Worm (Caenorhabditis elegans) whole organism, L1 larva: ENCODE data around the gene D1086.5.
A peak's percentile ranks its signal among the peaks of the same experiment; 100 is the strongest.

Experiments used
- C34B4.2 ChIP-seq: sonication (generic microtip); optimal IDR thresholded peaks from 2 replicates; lab custom pipeline; 2017; ENCODE audit warnings: mild to moderate bottlenecking, missing genetic modification characterization, missing compliant biosample characterization
- Y116A8C.19 ChIP-seq: sonication (generic microtip); optimal IDR thresholded peaks from 2 replicates; lab custom pipeline; 2016; ENCODE audit warnings: missing compliant biosample characterization, missing genetic modification characterization, borderline replicate concordance
- aha-1 ChIP-seq: fragments of 150-350 bp; optimal IDR thresholded peaks from 2 replicates; lab custom pipeline; 2014; ENCODE audit warnings: missing biosample characterization, missing genetic modification characterization
- ama-1 ChIP-seq: fragments of 150-350 bp; optimal IDR thresholded peaks from 2 replicates; lab custom pipeline; 2014
- blmp-1 ChIP-seq: fragments of 150-350 bp; optimal IDR thresholded peaks from 2 replicates; lab custom pipeline; 2014; ENCODE audit warnings: missing biosample characterization, missing genetic modification characterization
- ceh-63 ChIP-seq: fragments of 200-800 bp; sonication (Bioruptor generic); optimal IDR thresholded peaks from 2 replicates; lab custom pipeline; 2018; ENCODE audit warnings: mild to moderate bottlenecking, missing genetic modification characterization, missing compliant biosample characterization
- ceh-8 ChIP-seq: fragments of 200-800 bp; sonication (Bioruptor generic); optimal IDR thresholded peaks from 2 replicates; lab custom pipeline; 2018; ENCODE audit warnings: mild to moderate bottlenecking, missing genetic modification characterization, moderate library complexity, missing compliant biosample characterization
- ceh-82 ChIP-seq, 3 experiments: fragments of 150-350 bp in 1 of 3; sonication (generic microtip) in 2 of 3; optimal IDR thresholded peaks; 2 replicates each; lab custom pipeline; 2014 to 2017; ENCODE audit warnings: missing biosample characterization in 3 of 3, missing genetic modification characterization in 3 of 3
- ceh-88 ChIP-seq: fragments of 200-800 bp; sonication (Bioruptor generic); IDR thresholded peaks from 2 replicates; pipeline ENCODE4 v1.3.6; 2022; ENCODE audit warnings: missing genetic modification characterization, missing compliant biosample characterization
- dsc-1 ChIP-seq: sonication (generic microtip); optimal IDR thresholded peaks from 2 replicates; lab custom pipeline; 2016; ENCODE audit warnings: mild to moderate bottlenecking, missing genetic modification characterization, missing compliant biosample characterization
- egl-13 ChIP-seq: sonication (generic microtip); optimal IDR thresholded peaks from 2 replicates; lab custom pipeline; 2016; ENCODE audit warnings: missing genotype, missing genetic modification reagents, missing genetic modification characterization, missing compliant biosample characterization
- elt-3 ChIP-seq, 6 experiments: fragments of 150-350 bp in 1 of 6; sonication (generic microtip); optimal IDR thresholded peaks; 2 replicates each; lab custom pipeline; 2017 to 2018; ENCODE audit warnings: missing biosample characterization in 6 of 6, missing genetic modification characterization in 6 of 6, inconsistent platforms in 1 of 6
- ets-5 ChIP-seq: fragments of 200-800 bp; sonication (Bioruptor generic); IDR thresholded peaks from 2 replicates; pipeline ENCODE4 v1.3.6; 2022; ENCODE audit warnings: missing genetic modification characterization, missing compliant biosample characterization
- fkh-10 ChIP-seq: sonication (generic microtip); optimal IDR thresholded peaks from 2 replicates; lab custom pipeline; 2017; ENCODE audit warnings: missing biosample characterization, missing genetic modification reagents, missing genetic modification characterization
- fkh-4 ChIP-seq: sonication (generic microtip); optimal IDR thresholded peaks from 2 replicates; lab custom pipeline; 2016; ENCODE audit warnings: missing compliant biosample characterization, missing genetic modification characterization, borderline replicate concordance
- fkh-8 ChIP-seq: sonication (generic microtip); optimal IDR thresholded peaks from 2 replicates; lab custom pipeline; 2016; ENCODE audit warnings: mild to moderate bottlenecking, missing genetic modification characterization, missing compliant biosample characterization
- hlh-4 ChIP-seq: sonication (generic microtip); optimal IDR thresholded peaks from 2 replicates; lab custom pipeline; 2016; ENCODE audit warnings: mild to moderate bottlenecking, missing genetic modification characterization, missing compliant biosample characterization
- irx-1 ChIP-seq: sonication (generic microtip); optimal IDR thresholded peaks from 2 replicates; lab custom pipeline; 2016; ENCODE audit warnings: missing genetic modification characterization, missing compliant biosample characterization
- jun-1 ChIP-seq: fragments of 150-350 bp; optimal IDR thresholded peaks from 2 replicates; lab custom pipeline; 2014; ENCODE audit warnings: missing biosample characterization, missing genetic modification reagents, missing genetic modification characterization
- lin-14 ChIP-seq: fragments of 200-800 bp; sonication (Bioruptor generic); optimal IDR thresholded peaks from 2 replicates; lab custom pipeline; 2018; ENCODE audit warnings: mild to moderate bottlenecking, missing genetic modification characterization, moderate library complexity, missing compliant biosample characterization
- lin-35 ChIP-seq, 2 experiments: fragments of 150-350 bp; optimal IDR thresholded peaks; 2 replicates each; lab custom pipeline; 2014; ENCODE audit warnings: missing biosample characterization in 2 of 2, missing genetic modification characterization in 2 of 2, missing genetic modification reagents in 2 of 2
- lin-39 ChIP-seq: fragments of 150-350 bp; optimal IDR thresholded peaks from 2 replicates; lab custom pipeline; 2014; ENCODE audit warnings: missing biosample characterization, missing genetic modification reagents, missing genetic modification characterization
- nhr-12 ChIP-seq: sonication (generic microtip); optimal IDR thresholded peaks from 2 replicates; lab custom pipeline; 2017; ENCODE audit warnings: missing biosample characterization, missing genetic modification characterization
- nhr-20 ChIP-seq: sonication (generic microtip); optimal IDR thresholded peaks from 2 replicates; lab custom pipeline; 2016; ENCODE audit warnings: mild to moderate bottlenecking, missing genetic modification characterization, missing compliant biosample characterization
- nhr-237 ChIP-seq: fragments of 150-350 bp; optimal IDR thresholded peaks from 2 replicates; lab custom pipeline; 2014; ENCODE audit warnings: missing biosample characterization, missing genetic modification characterization
- nhr-28 ChIP-seq: fragments of 150-350 bp; optimal IDR thresholded peaks from 2 replicates; lab custom pipeline; 2014; ENCODE audit warnings: missing biosample characterization, missing genetic modification characterization
- nhr-71 ChIP-seq: sonication (generic microtip); optimal IDR thresholded peaks from 2 replicates; lab custom pipeline; 2016; ENCODE audit warnings: mild to moderate bottlenecking, missing genetic modification characterization, moderate library complexity, missing compliant biosample characterization
- nhr-77 ChIP-seq: fragments of 150-350 bp; optimal IDR thresholded peaks from 2 replicates; lab custom pipeline; 2014; ENCODE audit warnings: missing biosample characterization, missing genetic modification characterization
- nhr-84 ChIP-seq: sonication (generic microtip); optimal IDR thresholded peaks from 2 replicates; lab custom pipeline; 2017; ENCODE audit warnings: missing biosample characterization, missing genetic modification characterization
- pax-3 ChIP-seq: fragments of 200-800 bp; sonication (Bioruptor generic); optimal IDR thresholded peaks from 2 replicates; lab custom pipeline; 2018; ENCODE audit warnings: mild to moderate bottlenecking, missing genetic modification characterization, moderate library complexity, missing compliant biosample characterization
- pqm-1 ChIP-seq: sonication (generic microtip); optimal IDR thresholded peaks from 3 replicates; lab custom pipeline; 2017; ENCODE audit warnings: missing biosample characterization, missing genetic modification characterization
- rnt-1 ChIP-seq: sonication (generic microtip); optimal IDR thresholded peaks from 2 replicates; lab custom pipeline; 2016; ENCODE audit warnings: mild to moderate bottlenecking, missing genetic modification characterization, moderate library complexity, missing compliant biosample characterization
- skn-1 ChIP-seq: fragments of 150-350 bp; optimal IDR thresholded peaks from 2 replicates; lab custom pipeline; 2014; ENCODE audit warnings: missing biosample characterization, missing genetic modification characterization
- sptf-1 ChIP-seq: fragments of 150-350 bp; optimal IDR thresholded peaks from 2 replicates; lab custom pipeline; 2014; ENCODE audit warnings: missing biosample characterization, missing genetic modification characterization
- swsn-7 ChIP-seq: sonication (generic microtip); optimal IDR thresholded peaks from 2 replicates; lab custom pipeline; 2016; ENCODE audit warnings: missing genetic modification characterization, missing compliant biosample characterization
- tbx-2 ChIP-seq: sonication (generic microtip); optimal IDR thresholded peaks from 2 replicates; lab custom pipeline; 2016; ENCODE audit warnings: missing genetic modification characterization, missing compliant biosample characterization
- unc-62 ChIP-seq: fragments of 150-350 bp; optimal IDR thresholded peaks from 2 replicates; lab custom pipeline; 2014; ENCODE audit warnings: missing biosample characterization, missing genetic modification reagents, missing genetic modification characterization
- vab-15 ChIP-seq: sonication (generic microtip); optimal IDR thresholded peaks from 2 replicates; lab custom pipeline; 2017; ENCODE audit warnings: missing genotype, mild to moderate bottlenecking, missing genetic modification characterization, missing compliant biosample characterization
- ztf-11 ChIP-seq, 2 experiments: sonication (generic microtip); optimal IDR thresholded peaks; 2 replicates each; lab custom pipeline; 2016 to 2017; ENCODE audit warnings: missing genetic modification characterization in 2 of 2, missing biosample characterization in 1 of 2, missing compliant biosample characterization in 1 of 2

Gene D1086.5

ce11 chrV:14126341-14126924 is 36.3 kb upstream of the D1086.5 start:
- peak; percentile 57 for TF ChIP-seq lin-14 (GFP tag; lab: Kevin White, UChicago)
- TF ChIP-seq ama-1 (lab: Kevin White, UChicago) = no peak
- TF ChIP-seq C34B4.2 = no peak
- TF ChIP-seq ceh-82 (tag; optimal IDR thresholded peaks at IDR 0.05; lab: Kevin White, UChicago) = peak in 1 of 3 experiments; percentile 27
- TF ChIP-seq hlh-4 (tag; lab: Kevin White, UChicago) = no peak
- TF ChIP-seq lin-39 (tag; lab: Kevin White, UChicago) = no peak
- TF ChIP-seq fkh-10 (GFP tag; lab: Kevin White, UChicago) = peak; percentile 3
- TF ChIP-seq elt-3 (tag; optimal IDR thresholded peaks at IDR 0.05; lab: Kevin White, UChicago) = no peak
- TF ChIP-seq, all 84 proteins: peak for 3

DNA sequence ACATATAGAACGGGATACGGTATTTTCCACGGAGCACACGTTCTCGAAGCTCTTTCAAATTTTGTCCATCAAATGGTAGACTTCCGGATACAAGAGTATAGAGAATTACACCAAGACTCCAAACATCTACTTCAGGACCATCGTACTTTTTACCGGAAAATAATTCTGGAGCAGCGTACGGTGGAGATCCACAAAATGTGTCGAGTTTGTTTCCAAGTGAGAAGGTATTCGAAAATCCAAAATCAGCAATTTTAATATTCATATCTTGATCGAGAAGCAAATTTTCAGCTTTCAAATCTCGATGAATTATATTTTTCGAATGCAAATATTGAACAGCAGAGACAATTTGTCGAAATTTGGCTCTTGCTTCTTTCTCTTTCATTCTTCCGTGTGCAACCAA is 33.0 kb upstream of the D1086.5 start:
- no peak for TF ChIP-seq ztf-11 (tag; optimal IDR thresholded peaks at IDR 0.05; lab: Kevin White, UChicago)
- no peak for TF ChIP-seq irx-1
- no peak for TF ChIP-seq tbx-2 (tag; lab: Kevin White, UChicago)
- TF ChIP-seq vab-15 (tag; lab: Kevin White, UChicago) = no peak
- no peak for TF ChIP-seq ceh-88 (GFP tag; lab: Robert Waterston, UW)
- TF ChIP-seq nhr-20 (tag; lab: Kevin White, UChicago) = no peak
- TF ChIP-seq swsn-7 = no peak
- no peak for TF ChIP-seq nhr-77 (tag; lab: Kevin White, UChicago)
- no peak for TF ChIP-seq sptf-1 (tag; lab: Kevin White, UChicago)
- TF ChIP-seq ceh-8 (GFP tag; lab: Kevin White, UChicago) = no peak
- TF ChIP-seq, all 84 proteins: peak for 0

DNA sequence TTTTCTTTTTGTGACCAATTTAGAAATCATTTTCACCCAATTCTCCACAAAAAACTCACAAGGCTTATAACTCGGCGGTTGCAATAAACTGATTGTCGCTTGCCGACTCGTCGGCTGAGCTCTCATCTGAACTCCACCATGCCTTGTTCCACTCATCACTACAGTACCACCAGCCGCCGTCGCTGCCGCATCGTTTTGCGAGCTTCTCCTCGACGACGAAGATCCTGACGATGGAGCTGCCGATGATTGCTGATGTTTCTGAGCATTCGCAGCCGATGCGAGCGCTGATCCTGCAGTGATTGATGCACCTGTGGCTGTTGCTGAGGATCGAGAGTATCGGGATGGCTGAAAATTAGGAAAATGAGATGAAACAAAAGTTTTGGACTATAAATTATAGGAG is 30.5 kb upstream of the D1086.5 start:
- no peak for TF ChIP-seq dsc-1
- no peak for TF ChIP-seq fkh-8
- no peak for TF ChIP-seq fkh-4 (tag; lab: Kevin White, UChicago)

ce11 chrV:14110042-14110441 is 19.9 kb upstream of the D1086.5 start, which contains the start of gene H39E23.2:
TSS of gene H39E23.2 (plus strand) at chrV:14110342.
- TF ChIP-seq unc-62 (no peak), pax-3 (tag; lab: Kevin White, UChicago) (no peak), lin-35 (GFP tag; optimal IDR thresholded peaks at IDR 0.05; lab: Kevin White, UChicago) (no peak), nhr-237 (no peak), Y116A8C.19 (tag; lab: Kevin White, UChicago) (no peak), egl-13 (tag; lab: Kevin White, UChicago) (no peak), ceh-63 (GFP tag; lab: Kevin White, UChicago) (no peak), aha-1 (tag; lab: Kevin White, UChicago) (no peak), rnt-1 (no peak), pqm-1 (tag; lab: Kevin White, UChicago) (no peak), irx-1 (no peak), skn-1 (tag; lab: Kevin White, UChicago) (no peak), jun-1 (tag; lab: Kevin White, UChicago) (no peak), nhr-28 (no peak), nhr-77 (tag; lab: Kevin White, UChicago) (no peak), ets-5 (no peak), nhr-84 (tag; lab: Kevin White, UChicago) (no peak), blmp-1 (tag; lab: Kevin White, UChicago) (no peak), nhr-71 (no peak), nhr-12 (tag; lab: Kevin White, UChicago) (no peak)
- TF ChIP-seq, all 84 proteins: peak for 0
